Worm (Caenorhabditis elegans) whole organism, midembryonic: ENCODE results near the gene K12H4.5.

Experiments used
- T22C8.4 ChIP-seq: fragments of 200-800 bp; sonication (Bioruptor generic); IDR thresholded peaks from 2 replicates; pipeline ENCODE4 v1.3.6; 2022; ENCODE audit warnings: missing genetic modification characterization, missing compliant biosample characterization
- cog-1 ChIP-seq: sonication (generic microtip); optimal IDR thresholded peaks from 2 replicates; lab custom pipeline; 2016; ENCODE audit warnings: missing genetic modification characterization, missing compliant biosample characterization
- flt-1 ChIP-seq: fragments of 200-800 bp; sonication (Bioruptor generic); IDR thresholded peaks from 2 replicates; pipeline ENCODE4 v1.3.6; 2022; ENCODE audit warnings: missing genetic modification characterization, missing compliant biosample characterization
- klf-2 ChIP-seq: fragments of 200-800 bp; sonication (Bioruptor generic); conservative IDR thresholded peaks from 2 replicates; pipeline ENCODE4 v1.3.6; 2022; ENCODE audit warnings: missing genetic modification reagents, missing genetic modification characterization, missing compliant biosample characterization

- no peak for TF ChIP-seq T22C8.4 (GFP tag; lab: Robert Waterston, UW)
- no peak for TF ChIP-seq cog-1 (tag; lab: Kevin White, UChicago)
- no peak for TF ChIP-seq klf-2 (GFP tag; lab: Robert Waterston, UW)
- TF ChIP-seq flt-1 (GFP tag; lab: Robert Waterston, UW), result no peak
These were observed 30.7 kb upstream of the K12H4.5 start for ce11 chrIII:8013582-8013981.
